Fruit fly (Drosophila melanogaster) whole organism, embryonic: ENCODE data around the gene ND-B18.

ENCODE experiments used
- Ada2b ChIP-seq: fragments of 200-800 bp; sonication (Bioruptor generic); IDR thresholded peaks from 2 replicates; pipeline ENCODE4 v1.3.6; 2022; ENCODE audit warnings: missing biosample characterization, missing genetic modification characterization
- Antp ChIP-seq: fragments of 200-800 bp; sonication (Bioruptor generic); optimal IDR thresholded peaks from 3 replicates; lab custom pipeline; 2016; ENCODE audit warnings: missing biosample characterization, missing genetic modification characterization
- CG10267 ChIP-seq: fragments of 200-800 bp; sonication (Bioruptor generic); optimal IDR thresholded peaks from 2 replicates; lab custom pipeline; 2018; ENCODE audit warnings: missing biosample characterization, mild to moderate bottlenecking, missing genetic modification characterization, moderate library complexity
- CG10321 ChIP-seq: fragments of 200-800 bp; sonication (Bioruptor generic); IDR thresholded peaks from 2 replicates; pipeline ENCODE4 v1.3.6; 2022; ENCODE audit warnings: missing biosample characterization, missing genetic modification characterization
- CG11093 ChIP-seq: fragments of 200-800 bp; sonication (Bioruptor generic); IDR thresholded peaks from 3 replicates; pipeline ENCODE4 v1.3.6; 2022; ENCODE audit warnings: missing biosample characterization, missing genetic modification characterization
- CG12071 ChIP-seq: fragments of 200-800 bp; sonication (Bioruptor generic); optimal IDR thresholded peaks from 3 replicates; lab custom pipeline; 2018; ENCODE audit warnings: missing biosample characterization, mild to moderate bottlenecking, missing genetic modification characterization
- CG12744 ChIP-seq: fragments of 200-800 bp; sonication (Bioruptor generic); optimal IDR thresholded peaks from 2 replicates; lab custom pipeline; 2016; ENCODE audit warnings: missing biosample characterization, missing genetic modification characterization
- CG13287 ChIP-seq: fragments of 200-800 bp; sonication (Bioruptor generic); IDR thresholded peaks from 2 replicates; pipeline ENCODE4 v1.3.6; 2022; ENCODE audit warnings: missing biosample characterization, missing genetic modification characterization; ENCODE audit not compliant: partially characterized antibody
- CG14667 ChIP-seq: fragments of 200-800 bp; sonication (Bioruptor generic); IDR thresholded peaks from 2 replicates; pipeline ENCODE4 v1.3.6; 2022; ENCODE audit warnings: missing biosample characterization, missing genetic modification characterization
- CG17186 ChIP-seq: fragments of 200-800 bp; sonication (Bioruptor generic); optimal IDR thresholded peaks from 3 replicates; lab custom pipeline; 2017; ENCODE audit warnings: missing biosample characterization, missing genetic modification reagents, missing genetic modification characterization
- CG2120 ChIP-seq: fragments of 200-800 bp; sonication (Bioruptor generic); optimal IDR thresholded peaks from 3 replicates; lab custom pipeline; 2016; ENCODE audit warnings: missing biosample characterization, missing genetic modification characterization
- CG2712 ChIP-seq: fragments of 200-800 bp; optimal IDR thresholded peaks from 3 replicates; lab custom pipeline; 2019; ENCODE audit warnings: missing biosample characterization, mild to moderate bottlenecking, missing genetic modification characterization, moderate library complexity
- CG30431 ChIP-seq: fragments of 200-800 bp; sonication (Bioruptor generic); optimal IDR thresholded peaks from 2 replicates; lab custom pipeline; 2017; ENCODE audit warnings: missing biosample characterization, missing genetic modification characterization
- CG32772 ChIP-seq: fragments of 200-800 bp; sonication (Bioruptor generic); IDR thresholded peaks from 2 replicates; pipeline ENCODE4 v1.3.6; 2022; ENCODE audit warnings: missing biosample characterization, missing genetic modification characterization
- CG3847 ChIP-seq: fragments of 200-800 bp; sonication (Bioruptor generic); IDR thresholded peaks from 2 replicates; pipeline ENCODE4 v1.3.6; 2022; ENCODE audit warnings: missing biosample characterization, missing genetic modification characterization
- CG6175 ChIP-seq: fragments of 200-800 bp; sonication (Bioruptor generic); IDR thresholded peaks from 3 replicates; pipeline ENCODE4 v1.3.6; 2022; ENCODE audit warnings: missing biosample characterization, missing genetic modification characterization
- CG7357 ChIP-seq: fragments of 200-800 bp; sonication (Bioruptor generic); IDR thresholded peaks from 3 replicates; pipeline ENCODE4 v1.3.6; 2022; ENCODE audit warnings: missing biosample characterization, missing genetic modification characterization
- CG8478 ChIP-seq: fragments of >200 bp; optimal IDR thresholded peaks from 2 replicates; lab custom pipeline; 2018
- CG9876 ChIP-seq: fragments of 200-800 bp; sonication (Bioruptor generic); optimal IDR thresholded peaks from 2 replicates; lab custom pipeline; 2016; ENCODE audit warnings: missing biosample characterization, missing genetic modification characterization
- CoRest ChIP-seq: fragments of 200-800 bp; sonication (Bioruptor generic); optimal IDR thresholded peaks from 3 replicates; lab custom pipeline; 2018; ENCODE audit warnings: missing biosample characterization, mild to moderate bottlenecking, missing genetic modification characterization, moderate library complexity
- Dfd ChIP-seq, 2 experiments: fragments of >200 bp; optimal IDR thresholded peaks; 2 replicates each; lab custom pipeline; 2017; ENCODE audit warnings: missing biosample characterization in 2 of 2, missing genetic modification characterization in 2 of 2
- E2f2 ChIP-seq: fragments of 200-800 bp; sonication (Bioruptor generic); IDR thresholded peaks from 2 replicates; pipeline ENCODE4 v1.3.6; 2022; ENCODE audit warnings: missing biosample characterization, missing genetic modification characterization
- Ets97D ChIP-seq: fragments of 200-800 bp; sonication (Bioruptor generic); optimal IDR thresholded peaks from 3 replicates; lab custom pipeline; 2016; ENCODE audit warnings: missing biosample characterization, missing genetic modification characterization
- Fer2 ChIP-seq: fragments of 200-800 bp; sonication (Bioruptor generic); optimal IDR thresholded peaks from 2 replicates; lab custom pipeline; 2018; ENCODE audit warnings: missing biosample characterization, mild to moderate bottlenecking, missing genetic modification characterization, moderate library complexity
- Hmr ChIP-seq: fragments of 200-800 bp; sonication (Bioruptor generic); optimal IDR thresholded peaks from 3 replicates; lab custom pipeline; 2017; ENCODE audit warnings: mild to moderate bottlenecking, missing biosample characterization, missing genetic modification reagents, missing genetic modification characterization
- MTF-1 ChIP-seq: fragments of 200-800 bp; sonication (Bioruptor generic); optimal IDR thresholded peaks from 2 replicates; lab custom pipeline; 2018; ENCODE audit warnings: missing biosample characterization, mild to moderate bottlenecking, missing genetic modification characterization, borderline replicate concordance
- Myb ChIP-seq: fragments of 200-800 bp; sonication (Bioruptor generic); optimal IDR thresholded peaks from 2 replicates; lab custom pipeline; 2016; ENCODE audit warnings: missing biosample characterization, missing genetic modification characterization
- abd-A ChIP-seq: fragments of 200-800 bp; sonication (Bioruptor generic); optimal IDR thresholded peaks from 3 replicates; lab custom pipeline; 2019; ENCODE audit warnings: missing biosample characterization, mild to moderate bottlenecking, missing genetic modification characterization, moderate library complexity
- ac ChIP-seq: fragments of 200-800 bp; sonication (Bioruptor generic); optimal IDR thresholded peaks from 3 replicates; lab custom pipeline; 2017; ENCODE audit warnings: missing biosample characterization, mild to moderate bottlenecking, missing genetic modification characterization
- bbx ChIP-seq: fragments of 200-800 bp; sonication (Bioruptor generic); IDR thresholded peaks from 2 replicates; pipeline ENCODE4 v1.3.6; 2022; ENCODE audit warnings: missing biosample characterization, missing genetic modification characterization; ENCODE audit not compliant: partially characterized antibody
- bigmax ChIP-seq: fragments of 200-800 bp; sonication (Bioruptor generic); optimal IDR thresholded peaks from 2 replicates; lab custom pipeline; 2018; ENCODE audit warnings: missing biosample characterization, mild to moderate bottlenecking, missing genetic modification characterization
- bsh ChIP-seq, 2 experiments: fragments of 200-800 bp; sonication (Bioruptor generic); optimal IDR thresholded peaks; 2 replicates each; lab custom pipeline; 2017 to 2018; ENCODE audit warnings: mild to moderate bottlenecking in 2 of 2, missing biosample characterization in 2 of 2, missing genetic modification characterization in 2 of 2, moderate library complexity in 1 of 2
- cato ChIP-seq: fragments of 200-800 bp; sonication (Bioruptor generic); optimal IDR thresholded peaks from 2 replicates; lab custom pipeline; 2016; ENCODE audit warnings: missing biosample characterization, missing genetic modification characterization, borderline replicate concordance
- corto ChIP-seq: fragments of 200-800 bp; sonication (Bioruptor generic); optimal IDR thresholded peaks from 2 replicates; lab custom pipeline; 2016; ENCODE audit warnings: missing biosample characterization, mild to moderate bottlenecking, missing genetic modification characterization, moderate library complexity
- dati ChIP-seq: fragments of 200-800 bp; sonication (Bioruptor generic); IDR thresholded peaks from 2 replicates; pipeline ENCODE4 v1.3.6; 2022; ENCODE audit warnings: missing biosample characterization, missing genetic modification characterization
- dpn ChIP-seq, 2 experiments: fragments of 200-800 bp; sonication (Bioruptor generic); optimal IDR thresholded peaks; 3 replicates each; lab custom pipeline; 2016; ENCODE audit warnings: missing biosample characterization in 2 of 2, missing genetic modification characterization in 2 of 2
- klu ChIP-seq: fragments of 200-800 bp; sonication (Bioruptor generic); IDR thresholded peaks from 2 replicates; pipeline ENCODE4 v1.3.6; 2022; ENCODE audit warnings: missing biosample characterization, missing genetic modification characterization
- kni ChIP-seq: fragments of 200-800 bp; sonication (Bioruptor generic); optimal IDR thresholded peaks from 3 replicates; lab custom pipeline; 2017; ENCODE audit warnings: mild to moderate bottlenecking, missing biosample characterization, missing genetic modification reagents, missing genetic modification characterization
- lbe ChIP-seq: fragments of 200-800 bp; sonication (Bioruptor generic); optimal IDR thresholded peaks from 2 replicates; lab custom pipeline; 2016; ENCODE audit warnings: missing biosample characterization, mild to moderate bottlenecking, missing genetic modification characterization
- mld ChIP-seq: fragments of 200-800 bp; sonication (Bioruptor generic); IDR thresholded peaks from 3 replicates; pipeline ENCODE4 v1.3.6; 2022; ENCODE audit warnings: missing biosample characterization, missing genetic modification characterization; ENCODE audit not compliant: partially characterized antibody
- otp ChIP-seq: fragments of 200-800 bp; sonication (Bioruptor generic); IDR thresholded peaks from 3 replicates; pipeline ENCODE4, ENCODE4 v1.3.6; 2022; ENCODE audit warnings: missing biosample characterization, missing genetic modification characterization
- p53 ChIP-seq: fragments of 200-800 bp; sonication (Bioruptor generic); optimal IDR thresholded peaks from 2 replicates; lab custom pipeline; 2016; ENCODE audit warnings: missing biosample characterization, missing genetic modification characterization
- run ChIP-seq: fragments of 200-800 bp; sonication (Bioruptor generic); optimal IDR thresholded peaks from 3 replicates; lab custom pipeline; 2018; ENCODE audit warnings: missing biosample characterization, mild to moderate bottlenecking, missing genetic modification characterization
- sc ChIP-seq, 3 experiments: fragments of >200 bp in 2 of 3; fragments of 200-800 bp in 1 of 3; sonication (Bioruptor generic) in 1 of 3; optimal IDR thresholded peaks; 2 replicates in 2 of 3; 3 replicates in 1 of 3; lab custom pipeline; 2017; ENCODE audit warnings: mild to moderate bottlenecking in 1 of 3, missing biosample characterization in 1 of 3, missing genetic modification characterization in 1 of 3, missing genetic modification reagents in 1 of 3
- sna ChIP-seq: fragments of 200-800 bp; sonication (Bioruptor generic); IDR thresholded peaks from 2 replicates; pipeline ENCODE4 v1.3.6; 2022; ENCODE audit warnings: missing biosample characterization, missing genetic modification characterization; ENCODE audit not compliant: partially characterized antibody
- ssp ChIP-seq: fragments of 200-800 bp; sonication (Bioruptor generic); IDR thresholded peaks from 2 replicates; pipeline ENCODE4 v1.3.6; 2022; ENCODE audit warnings: missing biosample characterization, missing genetic modification characterization
- toy ChIP-seq: fragments of 200-800 bp; sonication (Bioruptor generic); IDR thresholded peaks from 2 replicates; pipeline ENCODE4 v1.3.6; 2022; ENCODE audit warnings: missing biosample characterization, missing genetic modification characterization
- unc-4 ChIP-seq: fragments of 200-800 bp; sonication (Bioruptor generic); IDR thresholded peaks from 2 replicates; pipeline ENCODE4 v1.3.6; 2022; ENCODE audit warnings: missing biosample characterization, missing genetic modification characterization; ENCODE audit not compliant: partially characterized antibody
- wdn ChIP-seq: fragments of 200-800 bp; sonication (Bioruptor generic); IDR thresholded peaks from 2 replicates; pipeline ENCODE4 v1.3.6; 2022; ENCODE audit warnings: missing biosample characterization, missing genetic modification characterization

The ND-B18 gene

DNA sequence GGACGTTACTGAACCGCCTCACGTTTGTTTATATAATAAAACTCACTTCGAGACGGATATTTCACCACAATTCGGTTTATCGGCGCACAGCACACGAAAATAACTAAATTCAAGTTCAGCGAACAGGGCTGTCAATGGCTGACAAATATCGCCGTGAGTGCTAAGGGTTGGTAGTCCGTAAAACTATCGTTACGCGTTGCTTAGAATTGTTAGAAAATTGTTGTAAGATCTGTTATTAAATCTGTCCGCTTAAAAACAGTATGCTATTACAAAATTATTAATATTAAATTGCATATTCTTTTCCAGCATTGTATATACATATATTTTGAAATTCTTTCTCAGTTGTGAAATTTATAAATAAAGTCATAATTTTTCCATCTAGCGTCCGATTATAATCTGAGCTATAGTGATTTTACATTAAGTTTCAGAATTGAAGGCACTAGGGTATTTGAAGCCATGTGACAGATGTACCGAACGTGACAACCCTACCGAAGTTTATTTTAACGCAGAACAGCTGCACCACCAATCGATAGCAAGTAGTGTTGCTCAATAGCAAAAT lies 21.1 kb downstream of the ND-B18 start, which contains the start of gene Cox17:
Gene Cox17 (minus strand): TSS at position 120 of the 559 bp plus-strand sequence.
- TF ChIP-seq CG32772 (GFP tag; lab: Robert Waterston, UW) = peak; percentile 60; the same call in 1 of the 2 replicates
- peak; percentile 48 for TF ChIP-seq Ada2b
- TF ChIP-seq run (tag; lab: Kevin White, UChicago) = peak; percentile 55
- TF ChIP-seq CG10267 = peak; percentile 88
- peak; percentile 68; the same call in 2 of the 3 replicates for TF ChIP-seq CG11093 (GFP tag; lab: Robert Waterston, UW)
- TF ChIP-seq Fer2 (tag; lab: Kevin White, UChicago) = peak; percentile 38
- TF ChIP-seq Hmr (GFP tag; lab: Kevin White, UChicago) = peak; percentile 84
- TF ChIP-seq ssp (GFP tag; lab: Robert Waterston, UW) = peak; percentile 67
- TF ChIP-seq bbx (GFP tag; lab: Robert Waterston, UW) = peak; percentile 58
- peak; percentile 47 for TF ChIP-seq kni (GFP tag; lab: Kevin White, UChicago)
- peak; percentile 86 for TF ChIP-seq CG2120 (GFP tag; lab: Kevin White, UChicago)
- TF ChIP-seq toy (GFP tag; lab: Robert Waterston, UW) = no peak
- TF ChIP-seq CG30431 (GFP tag; lab: Kevin White, UChicago) = peak; percentile 66
- TF ChIP-seq otp = no peak
- TF ChIP-seq CG8478 (lab: Kevin White, UChicago) = no peak
- TF ChIP-seq bigmax = no peak
- TF ChIP-seq CG12744 (GFP tag; lab: Kevin White, UChicago) = peak; percentile 41
- peak; percentile 82 for TF ChIP-seq cato (GFP tag; lab: Kevin White, UChicago)
- peak; percentile 57 for TF ChIP-seq CG9876 (GFP tag; lab: Kevin White, UChicago)
- TF ChIP-seq Antp (GFP tag; lab: Kevin White, UChicago) = peak; percentile 57
- peak; percentile 56 for TF ChIP-seq abd-A
- TF ChIP-seq MTF-1 (GFP tag; lab: Kevin White, UChicago) = no peak
- no peak for TF ChIP-seq corto
- TF ChIP-seq E2f2 (GFP tag; lab: Robert Waterston, UW) = peak; percentile 43; the same call in 1 of the 2 replicates
- no peak for TF ChIP-seq CG10321 (GFP tag; lab: Robert Waterston, UW)
- no peak for TF ChIP-seq wdn (GFP tag; lab: Robert Waterston, UW)
- TF ChIP-seq klu (GFP tag; lab: Robert Waterston, UW) = peak; percentile 47
- peak; percentile 83 for TF ChIP-seq CG3847 (GFP tag; lab: Robert Waterston, UW)
- TF ChIP-seq mld (GFP tag; lab: Robert Waterston, UW) = peak; percentile 64; the same call in 1 of the 3 replicates
- peak; percentile 56; the same call in 2 of the 3 replicates for TF ChIP-seq CG7357
- peak; percentile 80 for TF ChIP-seq CG13287 (GFP tag; lab: Robert Waterston, UW)
- TF ChIP-seq ac (GFP tag; lab: Kevin White, UChicago) = no peak
- peak; percentile 64 for TF ChIP-seq CG14667 (GFP tag; lab: Robert Waterston, UW)
- no peak for TF ChIP-seq p53 (GFP tag; lab: Kevin White, UChicago)
- peak; percentile 75 for TF ChIP-seq sna
- TF ChIP-seq CG17186 (GFP tag; lab: Kevin White, UChicago) = peak; percentile 4
- TF ChIP-seq sc (optimal IDR thresholded peaks at IDR 0.05; lab: Kevin White, UChicago) = no peak
- TF ChIP-seq sc (GFP tag; optimal IDR thresholded peaks at IDR 0.05; lab: Kevin White, UChicago) = peak; percentile 63
- peak; percentile 84 for TF ChIP-seq CG2712 (tag; lab: Kevin White, UChicago)
- peak in 1 of 2 experiments; percentile 91 for TF ChIP-seq Dfd (GFP tag; optimal IDR thresholded peaks at IDR 0.05; lab: Kevin White, UChicago)
- TF ChIP-seq CG12071 (GFP tag; lab: Kevin White, UChicago) = peak; percentile 20
- peak; percentile 93 for TF ChIP-seq CoRest (tag; lab: Kevin White, UChicago)
- TF ChIP-seq unc-4 = peak; percentile 76
- TF ChIP-seq Myb (GFP tag; lab: Kevin White, UChicago) = peak; percentile 34
- peak; percentile 75 to 82 for TF ChIP-seq dpn (GFP tag; optimal IDR thresholded peaks at IDR 0.05; lab: Kevin White, UChicago)
- peak; percentile 37 to 60 for TF ChIP-seq bsh (GFP tag; optimal IDR thresholded peaks at IDR 0.05; lab: Kevin White, UChicago)
- 0 out of 2 replicates have a peak, but pooled peaks have one; percentile 25 for TF ChIP-seq dati
- peak; percentile 45 for TF ChIP-seq Ets97D (GFP tag; lab: Kevin White, UChicago)
- no peak for TF ChIP-seq CG6175
- TF ChIP-seq lbe (GFP tag; lab: Kevin White, UChicago) = peak; percentile 67
